Worm (Caenorhabditis elegans) whole organism, L4/young adult: Measurements from ENCODE around the gene dnj-14.

Experiments
- W03F9.2 ChIP-seq: fragments of 150-350 bp; optimal IDR thresholded peaks from 2 replicates; lab custom pipeline; 2014; ENCODE audit warnings: missing biosample characterization, missing genetic modification characterization
- dao-5 ChIP-seq: sonication (generic microtip); optimal IDR thresholded peaks from 2 replicates; lab custom pipeline; 2016; ENCODE audit warnings: missing genotype, missing genetic modification characterization, moderate library complexity, missing compliant biosample characterization
- him-1 ChIP-seq: sonication (generic microtip); optimal IDR thresholded peaks from 2 replicates; lab custom pipeline; 2016; ENCODE audit warnings: missing genotype, missing genetic modification reagents, missing genetic modification characterization, missing compliant biosample characterization

- no peak for TF ChIP-seq W03F9.2
- no peak for TF ChIP-seq him-1
- no peak for TF ChIP-seq dao-5
Measured at ce11 chrX:4667788-4668187, 43.8 kb downstream of the dnj-14 start, which contains the start of gene mfsd-12.
